Fruit fly (Drosophila melanogaster) S2 (cell line): Measurements from ENCODE around the gene beat-IIIa.

Experiments used
- CG8478 ChIP-seq: fragments of >200 bp; optimal IDR thresholded peaks from 2 replicates; lab custom pipeline; 2018
- CTCF ChIP-seq, 2 experiments: fragments of >200 bp; optimal IDR thresholded peaks; 2 replicates each; lab custom pipeline; 2018

beat-IIIa gene

DNA sequence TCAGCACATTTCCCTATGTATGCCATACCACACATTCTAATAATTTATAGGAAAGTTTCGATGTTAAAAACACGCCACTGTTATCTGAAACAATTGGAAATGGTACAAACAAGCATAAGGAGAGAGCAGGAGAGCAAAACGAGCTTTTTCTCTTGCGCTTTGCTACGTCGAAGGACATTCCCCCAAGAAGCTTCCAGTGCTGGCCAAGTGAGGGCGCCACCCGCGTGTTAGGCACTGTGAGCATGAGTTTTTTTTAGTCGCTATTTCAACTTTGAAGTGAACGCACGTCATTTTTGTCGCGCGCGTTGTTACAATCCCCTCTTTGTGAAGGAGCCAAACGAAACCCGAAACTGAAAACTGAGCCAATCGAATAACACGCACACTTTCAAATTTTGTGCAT lies at the start of gene beat-IIIa, which contains the start of gene CG34106:
Gene beat-IIIa (plus strand): TSS at position 230 of the 400 bp plus-strand sequence.
Gene CG34106 (plus strand): TSS at position 230 of the 400 bp plus-strand sequence.
- TF ChIP-seq CTCF (optimal IDR thresholded peaks at IDR 0.05; lab: Kevin White, UChicago) (peak; percentile 64 to 72), CG8478 (lab: Kevin White, UChicago) (no peak)

DNA sequence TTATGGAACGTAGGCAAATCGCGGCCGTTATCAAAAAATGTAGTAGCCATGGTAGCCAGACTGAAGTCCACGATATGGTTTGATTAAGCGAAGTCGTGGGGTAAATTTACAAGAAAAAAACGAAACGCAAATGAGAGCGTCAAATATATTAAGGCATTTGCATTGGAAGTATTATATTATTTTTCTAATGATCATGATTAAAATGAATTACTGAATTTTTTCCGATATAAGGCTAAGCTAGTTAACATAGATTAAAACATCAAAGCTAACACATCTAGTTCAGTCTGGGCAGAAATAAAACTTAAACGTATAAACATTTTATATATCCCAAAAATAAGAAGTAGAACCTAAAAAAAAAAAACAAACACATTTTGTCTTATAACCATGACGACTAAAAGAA lies 43.5 kb upstream of the beat-IIIa start, which contains the start of gene CG12620:
Gene CG12620 (plus strand): TSS at position 301 of the 400 bp plus-strand sequence.
- no peak for TF ChIP-seq CTCF (optimal IDR thresholded peaks at IDR 0.05; lab: Kevin White, UChicago)
- no peak for TF ChIP-seq CG8478 (lab: Kevin White, UChicago)

DNA sequence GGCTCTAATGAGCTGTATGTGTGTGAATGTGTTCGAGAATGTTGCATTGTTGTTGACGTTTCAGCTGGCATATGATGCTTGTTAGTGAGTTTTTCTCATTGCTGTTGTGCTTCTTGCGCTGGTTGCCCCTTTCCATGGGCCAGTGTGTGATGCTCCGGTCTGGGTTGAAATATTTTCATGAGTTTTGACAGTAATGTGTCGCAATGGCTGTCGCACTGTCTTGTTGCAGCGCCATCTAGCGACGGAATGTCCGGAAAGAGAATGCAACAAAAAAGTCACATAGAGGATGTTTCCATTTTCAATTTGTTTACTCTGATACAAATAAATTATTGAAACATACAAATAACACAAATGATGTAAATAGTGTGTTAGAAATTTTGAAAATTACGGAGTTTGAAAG lies 38.1 kb upstream of the beat-IIIa start:
- TF ChIP-seq CTCF (optimal IDR thresholded peaks at IDR 0.05; lab: Kevin White, UChicago) (peak; percentile 56 to 63), CG8478 (lab: Kevin White, UChicago) (no peak)

DNA sequence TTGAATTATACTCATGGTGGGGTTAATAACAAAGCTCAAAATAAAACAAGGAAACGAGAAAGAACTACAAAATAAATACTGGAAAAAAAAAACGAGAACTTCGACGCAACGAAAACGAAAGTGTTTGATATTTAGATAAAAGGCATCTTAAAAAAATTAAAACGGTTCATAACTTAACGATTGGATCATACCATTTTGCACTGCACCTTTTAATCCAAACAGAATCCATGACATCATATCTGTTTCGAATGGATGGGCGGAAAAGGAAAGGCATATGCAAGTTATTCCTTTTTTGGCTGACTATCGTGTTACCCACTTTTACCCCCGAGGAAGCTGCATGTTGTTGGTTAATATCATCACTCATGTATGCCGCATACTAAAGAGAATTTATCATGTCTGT lies 5.0 kb upstream of the beat-IIIa start, which contains the start of gene CG31784:
Gene CG31784 (minus strand): TSS at position 101 of the 400 bp plus-strand sequence.
- TF ChIP-seq CTCF (optimal IDR thresholded peaks at IDR 0.05; lab: Kevin White, UChicago): no peak
- TF ChIP-seq CG8478 (lab: Kevin White, UChicago): no peak

DNA sequence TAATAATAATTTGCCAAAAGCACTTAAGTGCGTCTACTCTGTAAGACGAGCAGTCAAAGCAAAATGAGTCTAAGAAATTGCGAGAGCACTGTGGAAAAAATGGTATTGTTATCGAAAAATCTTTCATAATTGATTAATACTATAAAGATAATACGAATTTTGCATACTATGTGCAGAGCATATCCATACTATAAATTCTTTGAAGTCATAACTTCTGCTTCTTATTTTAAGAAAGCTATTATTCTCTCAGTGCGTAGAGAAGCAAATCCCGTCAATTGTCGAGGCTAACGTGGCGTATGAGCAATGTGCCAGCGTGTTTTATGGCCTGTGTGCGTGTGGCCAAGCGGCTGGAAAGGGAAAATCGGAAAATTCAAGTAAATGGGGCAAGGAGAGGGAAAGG lies 28.8 kb downstream of the beat-IIIa start:
- no peak for TF ChIP-seq CTCF (optimal IDR thresholded peaks at IDR 0.05; lab: Kevin White, UChicago)
- no peak for TF ChIP-seq CG8478 (lab: Kevin White, UChicago)

DNA sequence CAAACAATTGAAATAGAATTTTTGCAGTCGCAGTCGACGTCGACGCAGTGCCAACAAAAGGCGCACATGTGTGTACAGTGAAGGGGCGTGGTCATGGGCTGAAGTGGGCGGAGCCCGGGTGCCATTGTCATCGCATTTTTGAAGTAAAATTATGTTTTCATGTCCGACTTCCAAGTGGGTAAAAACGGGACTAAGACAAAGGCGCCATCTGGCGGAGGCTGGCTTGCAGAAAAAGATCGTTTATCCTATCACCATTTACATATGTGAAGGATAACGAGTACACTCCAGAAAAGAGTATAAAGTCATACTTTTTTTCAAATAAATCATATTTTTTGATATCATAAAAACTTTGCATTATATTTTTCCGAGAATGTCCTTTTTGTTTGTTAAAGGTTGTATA lies 32.5 kb downstream of the beat-IIIa start:
- TF ChIP-seq CTCF (optimal IDR thresholded peaks at IDR 0.05; lab: Kevin White, UChicago) (peak; percentile 64 to 73), CG8478 (lab: Kevin White, UChicago) (no peak)

DNA sequence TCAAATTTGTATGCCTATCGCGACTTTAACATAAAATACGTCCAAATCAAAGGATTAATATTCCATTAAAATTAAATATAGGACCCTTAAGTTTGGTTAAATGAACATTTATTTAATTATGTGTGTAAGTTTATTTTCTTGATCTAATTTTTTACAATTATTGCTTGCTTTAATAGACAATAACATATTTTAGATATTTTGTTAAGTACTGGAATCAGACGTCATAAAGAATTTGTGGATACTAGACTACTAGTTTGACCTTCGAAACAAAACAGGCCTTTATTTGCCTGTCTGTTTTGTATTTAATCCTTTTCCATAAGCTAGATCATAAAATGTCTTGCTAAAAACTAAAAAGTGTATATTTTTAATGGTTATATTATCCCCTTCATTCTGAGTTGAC lies 42.4 kb downstream of the beat-IIIa start, which contains the start of gene CG34169:
Gene CG34169 (plus strand): TSS at position 301 of the 400 bp plus-strand sequence.
- no peak for TF ChIP-seq CG8478 (lab: Kevin White, UChicago)
- no peak for TF ChIP-seq CTCF (optimal IDR thresholded peaks at IDR 0.05; lab: Kevin White, UChicago)

DNA sequence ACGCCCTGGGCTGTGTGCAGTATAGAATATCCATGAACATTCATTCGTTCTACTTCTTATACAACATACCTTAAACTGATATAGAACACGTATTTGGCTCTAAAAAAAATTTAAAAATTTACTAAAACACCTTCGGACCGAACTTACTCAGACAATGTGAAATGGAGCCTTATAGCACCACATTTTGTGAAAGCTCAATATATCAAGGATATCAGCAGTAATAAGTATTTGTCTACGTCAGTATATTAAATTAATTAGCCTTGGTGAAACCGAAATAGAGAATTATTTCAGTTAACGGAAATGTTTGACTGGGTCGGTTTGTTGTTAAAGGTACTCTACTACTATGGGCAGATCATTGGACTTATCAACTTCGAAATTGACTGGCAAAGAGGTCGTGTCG lies 45.5 kb downstream of the beat-IIIa start, which contains the start of gene Gr36a:
Gene Gr36a (plus strand): TSS at position 301 of the 400 bp plus-strand sequence.
- TF ChIP-seq CG8478 (lab: Kevin White, UChicago) (no peak), CTCF (optimal IDR thresholded peaks at IDR 0.05; lab: Kevin White, UChicago) (no peak)

DNA sequence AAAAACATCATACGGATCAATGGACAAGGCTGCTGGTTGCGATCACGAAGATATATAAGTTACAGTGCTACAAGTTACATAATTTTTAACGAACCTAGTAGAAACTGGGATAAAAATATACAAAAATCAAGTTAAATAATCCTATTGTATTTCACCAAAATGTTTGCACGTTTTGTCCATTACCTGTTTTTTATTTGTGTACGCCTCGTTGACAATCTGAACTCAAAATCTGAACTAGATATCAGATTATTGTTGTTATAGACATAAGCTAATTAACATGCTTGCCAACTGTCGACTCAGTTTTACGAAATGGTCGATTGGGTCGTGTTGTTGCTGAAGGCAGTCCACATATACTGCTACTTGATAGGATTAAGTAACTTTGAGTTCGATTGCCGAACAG lies 47.6 kb downstream of the beat-IIIa start, which contains the start of gene Gr36b:
Gene Gr36b (plus strand): TSS at position 301 of the 400 bp plus-strand sequence.
- TF ChIP-seq CG8478 (lab: Kevin White, UChicago): no peak
- TF ChIP-seq CTCF (optimal IDR thresholded peaks at IDR 0.05; lab: Kevin White, UChicago): no peak

DNA sequence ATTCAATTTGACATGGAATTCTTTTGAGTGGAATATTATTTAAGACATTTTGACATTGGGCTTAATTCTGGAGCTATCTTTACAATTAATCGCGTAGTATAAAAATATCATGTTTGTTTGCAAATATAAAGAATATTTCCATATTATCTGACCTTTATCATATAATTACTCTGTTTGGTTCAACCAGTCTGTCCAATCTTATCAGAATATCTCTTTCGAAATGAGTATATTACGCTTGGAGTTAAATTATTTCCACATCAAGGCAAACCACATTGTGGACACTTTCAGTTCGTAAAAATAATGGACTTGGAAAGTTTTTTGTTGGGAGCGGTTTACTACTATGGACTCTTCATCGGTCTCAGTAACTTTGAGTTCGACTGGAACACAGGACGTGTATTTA lies 49.2 kb downstream of the beat-IIIa start, which contains the start of gene Gr36c:
Gene Gr36c (plus strand): TSS at position 301 of the 400 bp plus-strand sequence.
- TF ChIP-seq CTCF (optimal IDR thresholded peaks at IDR 0.05; lab: Kevin White, UChicago) (no peak), CG8478 (lab: Kevin White, UChicago) (no peak)

DNA sequence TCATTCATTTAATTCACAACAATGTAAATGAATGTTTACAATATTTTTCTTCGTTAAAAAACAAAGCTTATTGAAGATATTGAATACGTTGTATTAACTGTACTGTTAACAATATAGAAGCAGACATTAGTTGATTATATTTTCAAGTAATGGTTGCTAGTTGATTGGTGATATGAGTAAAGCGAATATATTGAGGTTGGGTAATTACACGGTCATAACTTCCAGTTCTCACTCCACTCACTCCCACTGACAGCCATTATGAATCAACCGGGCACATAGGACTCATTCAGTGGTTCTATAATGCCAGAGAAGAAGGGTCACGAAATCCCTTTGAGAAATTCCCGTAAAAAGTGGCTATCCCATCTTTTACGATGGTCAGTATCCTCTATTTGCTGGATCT lies 50.8 kb downstream of the beat-IIIa start, which contains the start of gene Grl36a:
Gene Grl36a (plus strand): TSS at position 301 of the 400 bp plus-strand sequence.
- TF ChIP-seq CTCF (optimal IDR thresholded peaks at IDR 0.05; lab: Kevin White, UChicago) (no peak), CG8478 (lab: Kevin White, UChicago) (no peak)

DNA sequence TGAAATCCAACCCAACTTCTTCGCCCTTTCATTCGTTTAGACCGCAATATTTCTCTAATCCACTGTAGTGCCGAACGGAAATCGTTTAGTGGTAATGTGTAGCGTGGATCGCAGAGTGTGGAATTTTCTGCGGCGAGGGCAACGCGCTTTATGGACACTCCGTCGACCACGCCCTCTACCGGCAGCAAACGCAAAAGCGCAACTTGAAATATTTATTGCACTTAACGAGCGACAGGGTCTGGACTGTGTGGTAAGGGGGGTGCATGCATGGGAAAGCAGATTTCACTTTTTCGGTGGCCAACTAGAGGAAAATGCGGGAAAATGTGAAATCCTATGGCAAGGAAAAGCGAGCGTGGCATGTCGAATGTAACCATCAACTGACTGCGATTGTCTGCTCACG lies 64.4 kb downstream of the beat-IIIa start:
- no peak for TF ChIP-seq CG8478 (lab: Kevin White, UChicago)
- TF ChIP-seq CTCF (optimal IDR thresholded peaks at IDR 0.05; lab: Kevin White, UChicago): peak; percentile 65 to 82

DNA sequence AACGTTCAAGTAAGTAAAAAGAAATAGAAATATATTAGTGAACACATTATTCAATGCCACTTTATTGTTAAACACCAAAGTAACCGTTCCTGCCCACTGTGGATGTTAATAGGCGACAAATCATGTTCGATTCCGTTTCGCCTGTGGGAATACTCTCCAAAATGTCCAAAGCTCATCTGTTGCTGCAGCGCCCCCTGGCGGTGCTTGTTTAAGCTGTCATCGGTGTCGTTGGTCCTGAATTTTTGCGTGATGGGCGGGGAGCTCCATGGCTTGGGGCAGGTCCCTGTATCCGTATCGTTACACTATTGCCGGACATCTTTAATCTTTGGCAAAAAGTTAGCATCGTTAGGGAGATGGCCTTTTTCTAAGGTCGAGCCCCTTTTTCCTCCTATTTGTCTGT lies 71.0 kb downstream of the beat-IIIa start:
- TF ChIP-seq CG8478 (lab: Kevin White, UChicago): no peak
- peak; percentile 49 to 59 for TF ChIP-seq CTCF (optimal IDR thresholded peaks at IDR 0.05; lab: Kevin White, UChicago)

DNA sequence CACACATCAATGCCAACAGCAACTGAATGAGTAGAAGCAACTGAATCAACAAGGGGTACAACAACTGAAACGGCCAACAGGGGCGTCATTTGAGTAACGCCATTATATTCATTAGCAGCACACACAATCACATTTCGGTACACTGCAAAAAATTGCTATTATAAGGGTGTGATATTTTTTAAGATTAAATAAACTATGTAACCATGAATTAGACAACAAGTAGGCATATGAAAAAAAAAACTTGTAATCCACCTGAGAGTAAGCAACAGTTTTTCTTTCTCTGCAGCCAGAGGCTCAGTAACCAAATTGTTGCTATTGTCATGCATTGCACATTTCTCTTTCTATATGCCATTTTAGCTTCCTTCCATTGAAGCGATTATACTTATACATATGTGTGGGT lies 73.0 kb downstream of the beat-IIIa start:
- no peak for TF ChIP-seq CTCF (optimal IDR thresholded peaks at IDR 0.05; lab: Kevin White, UChicago)
- TF ChIP-seq CG8478 (lab: Kevin White, UChicago): no peak

DNA sequence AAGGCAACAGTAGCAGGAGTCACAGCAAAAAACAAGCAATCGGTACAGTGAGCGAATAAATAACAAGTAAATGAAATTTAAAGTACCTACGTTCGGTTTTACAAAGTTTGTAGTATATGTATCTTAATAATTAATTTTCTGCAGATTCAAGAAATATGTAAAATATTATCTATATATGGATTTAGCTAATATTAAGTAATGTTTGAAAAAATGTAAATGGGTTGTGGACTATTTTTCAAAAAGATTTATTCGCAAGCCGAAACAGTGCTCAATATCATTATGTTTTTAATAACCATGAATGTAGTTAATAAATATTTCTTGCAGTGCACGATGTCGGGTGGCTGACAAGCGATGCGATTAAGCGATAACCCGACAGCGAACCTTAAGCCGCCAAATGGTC lies 76.2 kb downstream of the beat-IIIa start:
- no peak for TF ChIP-seq CG8478 (lab: Kevin White, UChicago)
- TF ChIP-seq CTCF (optimal IDR thresholded peaks at IDR 0.05; lab: Kevin White, UChicago): no peak

DNA sequence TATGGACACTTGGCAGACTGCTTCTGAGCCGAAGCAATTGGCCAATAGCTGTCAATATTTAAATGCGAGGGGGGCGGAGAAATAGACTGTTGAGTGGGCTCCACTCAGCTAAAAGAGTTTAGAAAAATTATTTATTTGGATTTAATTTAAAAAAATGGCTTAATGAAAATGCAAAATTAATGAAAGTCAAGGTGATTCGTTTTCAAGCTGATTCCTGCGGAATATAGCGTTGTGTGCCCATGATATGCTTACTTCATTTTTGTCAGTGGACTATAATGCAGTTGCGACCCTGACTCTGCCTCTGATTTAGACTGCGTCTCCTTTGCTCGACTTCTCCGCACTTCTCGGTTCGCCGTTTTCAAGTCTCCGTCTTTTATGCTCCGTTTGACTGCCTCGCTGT lies 86.0 kb downstream of the beat-IIIa start:
- TF ChIP-seq CTCF (optimal IDR thresholded peaks at IDR 0.05; lab: Kevin White, UChicago) (no peak), CG8478 (lab: Kevin White, UChicago) (no peak)
